Fruit fly (Drosophila melanogaster) S2 (cell line): ENCODE results near the gene CG5440.

Source experiments
- CG8478 ChIP-seq: fragments of >200 bp; optimal IDR thresholded peaks from 2 replicates; lab custom pipeline; 2018
- CTCF ChIP-seq, 2 experiments: fragments of >200 bp; optimal IDR thresholded peaks; 2 replicates each; lab custom pipeline; 2018

DNA sequence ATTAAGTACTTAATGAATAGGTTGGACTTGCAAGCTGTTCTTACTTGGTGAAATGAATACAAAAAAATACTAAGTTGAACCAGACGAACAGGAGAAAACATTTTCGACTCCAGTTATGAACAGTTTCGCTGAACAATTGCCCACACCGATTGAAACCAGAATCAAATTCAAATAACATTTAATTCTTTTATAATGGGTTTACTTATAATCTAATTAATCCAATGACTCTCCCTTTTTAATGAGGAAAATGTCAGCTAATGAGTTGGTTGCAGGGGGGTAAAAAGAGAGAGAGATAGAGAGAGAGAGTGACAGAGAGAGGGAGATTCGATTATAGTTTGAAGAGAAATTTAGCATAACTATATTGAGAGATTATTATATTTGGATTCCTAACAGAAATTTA, 8.1 kb downstream of the CG5440 start, which contains the start of gene CG33923:
- TF ChIP-seq CG8478 (no peak), CTCF (optimal IDR thresholded peaks at IDR 0.05; lab: Kevin White, UChicago) (no peak)
